Fruit fly (Drosophila melanogaster): ENCODE data around the gene CG31342.
A peak's percentile ranks its signal among the peaks of the same experiment; 100 is the strongest.

CG31342 gene

DNA sequence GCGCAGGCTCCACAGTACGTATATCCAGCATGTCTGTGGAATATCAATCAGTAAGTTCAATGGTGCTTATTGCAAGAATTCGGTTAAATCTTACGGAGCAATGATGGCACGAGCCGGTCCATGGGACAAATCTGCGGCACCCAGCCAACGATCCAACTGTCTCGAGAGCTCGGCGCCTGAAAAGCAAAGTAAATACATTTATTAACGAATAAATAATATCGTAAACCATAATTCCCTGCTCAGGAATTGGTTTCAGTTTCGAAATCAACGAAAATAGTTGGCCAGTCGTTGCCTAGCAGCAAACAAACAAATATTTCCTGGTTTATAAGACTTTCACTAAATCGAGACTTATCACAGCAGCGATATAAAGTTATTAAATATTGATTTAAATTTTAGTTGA is 23.8 kb downstream of the CG31342 start, which contains the start of gene CG11656:
CG11656 (plus strand) TSS at position 301 of the 400 bp plus-strand sequence.
- TF ChIP-seq CG4424 (GFP tag; optimal IDR thresholded peaks at IDR 0.05) (no peak), knrl (GFP tag; IDR thresholded peaks at IDR 0.05; ENCODE audit: partially characterized antibody) (no peak), CG13624 (GFP tag; optimal IDR thresholded peaks at IDR 0.05) (no peak), sd (tag; optimal IDR thresholded peaks at IDR 0.05) (no peak), CG4707 (GFP tag; optimal IDR thresholded peaks at IDR 0.05) (no peak), prd (optimal IDR thresholded peaks at IDR 0.05) (no peak), prd (GFP tag; IDR thresholded peaks at IDR 0.05) (no peak), CG17568 (GFP tag; optimal IDR thresholded peaks at IDR 0.05) (no peak), CG4360 (GFP tag; IDR thresholded peaks at IDR 0.05) (no peak), tap (tag; optimal IDR thresholded peaks at IDR 0.05) (no peak), phol (tag; optimal IDR thresholded peaks at IDR 0.05) (no peak), tll (GFP tag; optimal IDR thresholded peaks at IDR 0.05) (no peak), Optix (GFP tag; IDR thresholded peaks at IDR 0.05) (no peak), Dek (tag; optimal IDR thresholded peaks at IDR 0.05) (no peak)

DNA sequence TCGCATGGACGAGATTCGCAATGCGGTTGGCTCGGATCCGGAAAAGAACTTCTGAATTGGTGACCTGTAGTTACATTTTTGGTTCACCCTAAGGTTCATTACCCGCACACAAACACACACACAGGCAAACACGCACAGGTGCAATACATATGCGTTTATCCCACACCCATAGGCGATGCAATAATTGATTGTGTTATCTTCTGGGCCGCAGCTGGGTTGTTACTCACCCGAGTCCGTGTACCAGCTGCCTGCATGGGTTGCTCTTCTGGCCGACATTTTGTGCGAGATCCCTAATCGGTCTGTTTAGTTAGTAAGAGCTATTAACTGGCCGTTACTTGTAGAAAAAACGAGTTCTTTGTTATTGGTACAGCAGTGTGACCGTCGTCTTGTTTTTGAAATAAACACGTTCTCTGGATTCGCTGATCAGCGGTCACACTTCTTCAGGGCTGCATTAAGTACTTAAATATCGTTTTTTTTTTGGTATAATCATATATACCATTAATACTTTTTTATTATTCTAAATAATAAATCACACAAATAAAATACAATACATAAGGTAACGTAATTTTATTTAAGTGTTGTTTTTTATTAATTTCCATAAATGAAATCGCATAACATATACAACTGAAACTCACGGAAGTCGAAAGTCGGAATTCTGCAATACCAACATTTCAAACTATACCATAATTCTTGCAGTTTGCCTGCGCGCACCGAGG is 25.2 kb downstream of the CG31342 start, which contains the start of gene CG8031:
CG8031 (minus strand) TSS at position 406 of the 716 bp plus-strand sequence.
- no peak for TF ChIP-seq corto (GFP tag; optimal IDR thresholded peaks at IDR 0.05)
- no peak for TF ChIP-seq NFAT (GFP tag; IDR thresholded peaks at IDR 0.05)
- no peak for TF ChIP-seq dan (GFP tag; IDR thresholded peaks at IDR 0.05)
- peak; percentile 91; the same call in 3 of the 4 replicates for TF ChIP-seq chinmo (GFP tag; IDR thresholded peaks at IDR 0.05; ENCODE audit: partially characterized antibody)
- TF ChIP-seq CG8944 (GFP tag; optimal IDR thresholded peaks at IDR 0.05): no peak
- peak; percentile 21 for TF ChIP-seq CG8478 (optimal IDR thresholded peaks at IDR 0.05)
- TF ChIP-seq CG2129 (GFP tag; IDR thresholded peaks at IDR 0.05; ENCODE audit: partially characterized antibody): no peak
- peak; percentile 54 for TF ChIP-seq CG3847 (GFP tag; IDR thresholded peaks at IDR 0.05)
- no peak for TF ChIP-seq CG12155 (GFP tag; optimal IDR thresholded peaks at IDR 0.05)
- no peak for TF ChIP-seq toy (GFP tag; IDR thresholded peaks at IDR 0.05)
- TF ChIP-seq gce (GFP tag; IDR thresholded peaks at IDR 0.05): no peak
- TF ChIP-seq vnd (GFP tag; IDR thresholded peaks at IDR 0.05; ENCODE audit: partially characterized antibody): no peak
- no peak for TF ChIP-seq nerfin-1 (tag; optimal IDR thresholded peaks at IDR 0.05)
- TF ChIP-seq CG7271 (tag; optimal IDR thresholded peaks at IDR 0.05): no peak
- TF ChIP-seq CG13894 (tag; optimal IDR thresholded peaks at IDR 0.05): no peak
- no peak for TF ChIP-seq Aef1 (GFP tag; IDR thresholded peaks at IDR 0.05)
- TF ChIP-seq wor (GFP tag; IDR thresholded peaks at IDR 0.05): no peak
- no peak for TF ChIP-seq Antp (GFP tag; optimal IDR thresholded peaks at IDR 0.05)
- 0 out of 3 replicates have a peak, but pooled peaks have one; percentile 5 for TF ChIP-seq ci (GFP tag; IDR thresholded peaks at IDR 0.05)
- peak; percentile 91 for TF ChIP-seq Sin3A (optimal IDR thresholded peaks at IDR 0.05)
- no peak for TF ChIP-seq Hr3 (GFP tag; optimal IDR thresholded peaks at IDR 0.05)
- TF ChIP-seq pzg (GFP tag; optimal IDR thresholded peaks at IDR 0.05): peak; percentile 62
- peak; percentile 60 for TF ChIP-seq CG10267 (tag; optimal IDR thresholded peaks at IDR 0.05)
- no peak for TF ChIP-seq CG15073 (GFP tag; optimal IDR thresholded peaks at IDR 0.05)
- peak; percentile 60 for TF ChIP-seq BEAF-32 (GFP tag; optimal IDR thresholded peaks at IDR 0.05)
- TF ChIP-seq ATbp (GFP tag; optimal IDR thresholded peaks at IDR 0.05): no peak
- TF ChIP-seq Side (GFP tag; optimal IDR thresholded peaks at IDR 0.05): no peak
- no peak for TF ChIP-seq CHES-1-like (GFP tag; optimal IDR thresholded peaks at IDR 0.05)
- no peak; the same call in 1 of the 2 replicates for TF ChIP-seq amos (GFP tag; IDR thresholded peaks at IDR 0.05; ENCODE audit: partially characterized antibody)
- no peak for TF ChIP-seq Usf (GFP tag; optimal IDR thresholded peaks at IDR 0.05)
- TF ChIP-seq CG2712 (tag; optimal IDR thresholded peaks at IDR 0.05): peak; percentile 17
- TF ChIP-seq Bdp1 (GFP tag; optimal IDR thresholded peaks at IDR 0.05): no peak
- no peak for TF ChIP-seq cad (GFP tag; optimal IDR thresholded peaks at IDR 0.05)
- 0 out of 3 replicates have a peak, but pooled peaks have one; percentile 18 for TF ChIP-seq CG14050 (GFP tag; IDR thresholded peaks at IDR 0.05)
- no peak for TF ChIP-seq Trl (optimal IDR thresholded peaks at IDR 0.05)
- no peak for TF ChIP-seq Trl (GFP tag; optimal IDR thresholded peaks at IDR 0.05)
